Worm (Caenorhabditis elegans) whole organism, mixed stage, embryonic: ENCODE measurements around the gene T05G5.1.

Experiments used
- lin-13 ChIP-seq: fragments of 150-350 bp; optimal IDR thresholded peaks from 2 replicates; lab custom pipeline; 2014; ENCODE audit warnings: missing biosample characterization, missing genetic modification characterization
- pha-4 ChIP-seq: fragments of 150-350 bp; optimal IDR thresholded peaks from 2 replicates; lab custom pipeline; 2018; ENCODE audit warnings: missing biosample characterization, missing genetic modification reagents, missing genetic modification characterization

DNA sequence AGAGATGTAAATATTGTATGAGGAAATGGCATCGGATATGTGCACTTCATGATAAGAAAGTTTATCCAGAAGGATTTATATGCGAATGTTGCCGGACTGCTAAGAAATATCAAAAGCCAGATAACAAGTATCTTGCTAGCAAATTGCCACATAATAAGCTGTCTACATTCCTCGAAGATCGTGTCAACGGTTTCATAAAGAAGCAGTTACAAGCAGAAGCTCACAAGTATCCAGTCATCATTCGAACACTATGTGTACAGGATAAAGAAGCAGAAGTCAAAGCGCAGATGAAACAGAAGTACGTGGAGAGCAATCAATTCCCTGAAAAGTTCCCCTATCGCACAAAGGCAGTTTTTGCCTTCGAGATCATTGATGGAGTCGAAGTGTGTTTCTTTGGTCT is 27.5 kb upstream of the T05G5.1 start:
- TF ChIP-seq pha-4 (tag; lab: Kevin White, UChicago) (no peak), lin-13 (tag; lab: Kevin White, UChicago) (no peak)
